Worm (Caenorhabditis elegans): Measurements from ENCODE around the gene wdr-5.1.
A peak's percentile ranks its signal among the peaks of the same experiment; 100 is the strongest.
"Not testable (repeated sequence)": the region's sequence is repeated elsewhere in the genome, so short reads cannot be mapped to it uniquely, and the experiment has no call there.

The wdr-5.1 gene

DNA sequence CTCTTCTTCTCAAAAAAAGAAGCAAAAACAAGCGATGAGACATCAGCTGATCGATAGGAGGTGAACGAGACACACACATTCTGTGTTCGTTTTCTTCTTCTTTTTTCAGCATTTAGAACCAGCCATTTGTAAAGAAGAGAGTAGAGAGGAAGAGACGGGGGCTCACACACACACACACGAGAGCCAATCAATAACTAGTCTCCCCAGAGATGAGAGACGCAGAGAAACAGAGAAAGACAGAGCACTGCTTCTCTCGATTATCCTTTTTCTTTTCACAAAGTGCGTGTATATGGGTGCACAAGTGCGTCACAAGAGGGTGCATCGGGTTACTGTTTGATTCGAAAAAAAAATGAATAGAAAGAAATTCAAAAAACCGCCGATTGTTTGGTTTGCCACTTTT lies 27.7 kb upstream of the wdr-5.1 start (continued):
- no peak for TF ChIP-seq Y48G9A.11 (GFP tag; IDR thresholded peaks at IDR 0.05)

DNA sequence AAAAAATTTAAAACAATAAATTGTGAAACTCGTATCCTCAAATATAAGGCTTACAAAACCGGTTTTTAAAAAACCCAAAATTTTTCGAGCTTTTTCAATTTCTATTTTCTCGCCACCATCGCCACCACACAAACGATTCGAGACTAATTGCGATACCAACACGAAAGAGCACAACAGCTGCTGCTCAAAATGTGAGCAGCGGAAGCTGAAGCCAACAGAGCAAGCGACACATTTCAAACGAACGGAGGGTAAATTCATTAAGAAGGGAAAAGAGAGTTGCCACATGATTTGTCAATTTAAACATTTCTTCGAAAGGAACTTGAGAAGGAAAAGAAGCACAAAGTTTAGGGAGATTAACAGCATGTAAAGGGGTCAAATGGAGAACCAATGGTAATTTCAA lies 26.0 kb upstream of the wdr-5.1 start:
- no peak for TF ChIP-seq lir-3 (tag; optimal IDR thresholded peaks at IDR 0.05)
- TF ChIP-seq unc-62 (GFP tag; optimal IDR thresholded peaks at IDR 0.05 in 1 of 2): peak in 1 of 2 experiments; percentile 94
- TF ChIP-seq unc-62 (tag; optimal IDR thresholded peaks at IDR 0.05): no peak
- no peak for TF ChIP-seq ctbp-1 (GFP tag; IDR thresholded peaks at IDR 0.05)
- no peak for TF ChIP-seq mxl-2 (GFP tag; conservative IDR thresholded peaks at IDR 0.05)
- no peak for TF ChIP-seq F10B5.3 (tag; optimal IDR thresholded peaks at IDR 0.05)

DNA sequence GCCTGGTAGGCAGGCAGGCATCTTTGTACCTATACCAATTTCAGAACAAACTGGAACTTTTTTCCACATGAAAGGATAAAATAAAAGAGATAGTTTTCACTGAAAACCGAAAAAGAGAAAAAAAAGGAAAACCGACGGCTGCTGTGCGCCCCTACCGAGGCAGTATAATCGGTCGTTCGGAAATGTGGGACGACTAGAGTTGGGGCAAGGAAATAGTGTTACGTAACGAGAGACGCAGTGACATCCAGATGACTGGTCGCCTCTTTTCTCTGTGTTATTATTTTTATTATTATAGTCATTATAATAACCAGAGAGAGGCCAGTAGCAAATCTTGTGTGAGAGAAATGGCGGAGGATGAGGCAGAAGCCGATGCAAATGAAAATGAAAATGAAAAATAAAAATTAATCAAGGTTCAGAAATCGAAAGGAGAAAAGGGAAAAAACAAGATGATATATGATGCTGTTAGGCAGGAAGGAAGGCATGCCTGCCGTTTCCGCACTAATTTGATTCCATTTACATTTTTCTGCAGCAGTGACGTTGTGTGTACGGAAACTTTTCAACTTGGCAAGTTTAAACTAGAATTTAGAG lies 23.6 kb upstream of the wdr-5.1 start:
- TF ChIP-seq ceh-44 (GFP tag; IDR thresholded peaks at IDR 0.05): no peak
- TF ChIP-seq aha-1 (tag): peak; percentile 48
- peak; percentile 31 for TF ChIP-seq rbr-2 (tag; optimal IDR thresholded peaks at IDR 0.05)
- peak in 1 of 2 experiments; percentile 8 for TF ChIP-seq unc-62 (GFP tag; optimal IDR thresholded peaks at IDR 0.05 in 1 of 2)
- no peak for TF ChIP-seq unc-62 (tag; optimal IDR thresholded peaks at IDR 0.05)
- no peak for TF ChIP-seq lsy-2 (tag; optimal IDR thresholded peaks at IDR 0.05)
- peak; percentile 17 for TF ChIP-seq mep-1 (tag; optimal IDR thresholded peaks at IDR 0.05)

DNA sequence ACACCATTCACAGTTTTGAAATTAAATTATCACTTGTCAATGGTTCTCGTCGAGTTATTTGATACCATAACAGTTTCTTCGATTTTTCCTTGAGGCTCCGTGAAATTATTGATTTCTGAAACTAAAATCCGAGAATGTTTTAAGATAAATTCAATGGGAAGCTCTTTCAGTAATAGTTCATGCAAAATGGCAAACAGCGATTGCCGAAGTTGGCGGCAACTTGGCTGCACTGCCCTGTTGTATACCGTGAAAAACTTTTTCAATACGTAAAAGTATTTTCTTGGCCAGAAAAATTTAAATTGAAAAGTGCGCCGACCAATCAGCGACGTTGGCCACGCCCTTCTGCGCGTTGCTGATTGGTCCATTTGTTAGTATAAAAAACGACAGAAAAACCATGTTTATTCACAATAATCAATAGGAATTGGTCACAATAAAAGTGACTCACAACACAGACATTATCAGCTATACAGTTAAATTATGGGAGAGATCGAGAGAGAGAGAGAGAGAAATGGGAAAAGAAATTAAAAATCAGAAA lies 22.1 kb upstream of the wdr-5.1 start:
- TF ChIP-seq aha-1 (tag) (peak; percentile 91), lir-3 (tag; optimal IDR thresholded peaks at IDR 0.05) (no peak), dve-1 (tag; optimal IDR thresholded peaks at IDR 0.05; ENCODE audit: insufficient read depth) (peak; percentile 0)

DNA sequence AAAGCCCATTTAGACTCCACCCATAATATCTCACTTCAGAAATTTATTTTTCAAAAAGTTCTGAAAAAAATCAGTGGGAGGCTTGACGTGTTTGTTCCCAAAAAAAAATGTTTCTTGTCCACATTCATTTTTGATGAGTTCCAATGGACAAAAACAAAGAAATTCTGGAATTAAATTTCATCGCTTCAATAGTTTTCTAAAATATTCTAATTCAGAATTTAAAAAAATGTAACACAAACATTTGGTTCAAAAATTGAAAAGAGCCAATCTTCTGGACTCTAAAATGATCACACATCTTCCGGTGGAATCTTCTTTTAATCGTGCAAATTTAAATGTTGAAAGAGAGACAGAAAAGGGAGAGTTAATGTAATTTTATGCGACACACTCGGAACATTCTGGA lies 12.6 kb upstream of the wdr-5.1 start:
- no peak for TF ChIP-seq Y48G9A.11 (GFP tag; IDR thresholded peaks at IDR 0.05)
- peak; percentile 70 for TF ChIP-seq aha-1 (tag)
- TF ChIP-seq arid-1 (GFP tag; conservative IDR thresholded peaks at IDR 0.05): no peak
- TF ChIP-seq dmd-9 (GFP tag; IDR thresholded peaks at IDR 0.05): no peak
- TF ChIP-seq sdz-12 (GFP tag; optimal IDR thresholded peaks at IDR 0.05): no peak
- TF ChIP-seq nhr-6 (tag; optimal IDR thresholded peaks at IDR 0.05): no peak

DNA sequence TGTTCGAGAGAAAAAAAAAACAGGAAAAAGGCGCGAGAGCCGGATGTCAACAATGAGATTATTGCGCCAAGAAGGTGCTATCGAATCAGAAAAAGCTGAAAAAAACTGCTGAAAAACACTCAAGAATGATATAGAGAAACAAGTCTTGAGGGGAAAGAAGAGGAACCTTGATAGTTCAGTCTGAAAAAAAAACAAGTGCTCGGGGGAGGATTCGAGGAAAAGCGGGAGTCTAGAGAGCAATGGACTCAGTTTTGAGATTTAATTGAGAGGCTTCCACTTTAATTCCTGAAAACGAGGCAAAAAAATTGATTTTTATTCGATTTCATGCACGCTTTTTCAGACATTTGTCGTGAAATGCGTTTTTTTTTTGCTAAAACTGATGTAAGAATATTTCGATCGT lies 10.5 kb upstream of the wdr-5.1 start, which contains the start of gene npr-15:
TSS of gene npr-15 (minus strand) at position 101 of the 400 bp plus-strand sequence.
- no peak for TF ChIP-seq nhr-28 (tag; optimal IDR thresholded peaks at IDR 0.05)
- TF ChIP-seq pqm-1 (tag; optimal IDR thresholded peaks at IDR 0.05): no peak
- TF ChIP-seq lin-13 (GFP tag; optimal IDR thresholded peaks at IDR 0.05): no peak

DNA sequence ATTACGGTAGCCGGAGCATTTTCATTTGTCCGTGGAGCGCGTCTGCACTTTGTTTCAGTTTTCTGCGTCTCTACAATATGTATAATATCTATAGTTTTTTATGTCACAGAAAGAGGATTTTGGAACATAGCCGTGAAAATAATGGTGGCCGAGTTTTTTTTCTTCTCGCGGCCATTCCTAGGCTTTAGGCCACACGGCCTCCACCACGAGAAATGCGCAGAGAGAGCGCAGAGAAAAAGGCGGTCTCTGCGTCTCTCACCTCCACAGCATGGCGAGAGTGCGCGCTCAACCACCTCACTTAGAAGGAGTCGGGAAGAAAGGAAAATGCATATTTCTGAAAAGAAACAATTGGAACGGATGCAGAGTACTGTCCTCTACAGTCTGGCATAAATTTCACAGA lies 9.7 kb upstream of the wdr-5.1 start:
- TF ChIP-seq tra-1 (GFP tag; IDR thresholded peaks at IDR 0.05): peak; percentile 73
- TF ChIP-seq php-3 (GFP tag; IDR thresholded peaks at IDR 0.05): 0 out of 2 replicates have a peak, but pooled peaks have one; percentile 63
- peak; percentile 88 for TF ChIP-seq hmg-1.1 (GFP tag; IDR thresholded peaks at IDR 0.05)
- peak; percentile 20 for TF ChIP-seq rbr-2 (tag; optimal IDR thresholded peaks at IDR 0.05)
- TF ChIP-seq zfp-3 (GFP tag; conservative IDR thresholded peaks at IDR 0.05): peak; percentile 64; the same call in 1 of the 2 replicates
- peak; percentile 23; the same call in 1 of the 2 replicates for TF ChIP-seq snpc-1.2 (GFP tag; IDR thresholded peaks at IDR 0.05)
- peak; percentile 71 for TF ChIP-seq set-16 (GFP tag; IDR thresholded peaks at IDR 0.05)
- TF ChIP-seq mxl-2 (GFP tag; conservative IDR thresholded peaks at IDR 0.05): peak; percentile 65; the same call in 1 of the 2 replicates
- 0 out of 2 replicates have a peak, but pooled peaks have one; percentile 39 for TF ChIP-seq pha-4 (GFP tag; IDR thresholded peaks at IDR 0.05)
- not testable (repeated sequence) for TF ChIP-seq pha-4 (tag; optimal IDR thresholded peaks at IDR 0.05)
- peak; percentile 44; the same call in 1 of the 2 replicates for TF ChIP-seq lin-1 (GFP tag; IDR thresholded peaks at IDR 0.05)
- peak; percentile 62 for TF ChIP-seq dmd-6 (GFP tag; IDR thresholded peaks at IDR 0.05)
- 0 out of 2 replicates have a peak, but pooled peaks have one; percentile 25 for TF ChIP-seq Y48G9A.11 (GFP tag; IDR thresholded peaks at IDR 0.05)
- TF ChIP-seq lin-29 (GFP tag; IDR thresholded peaks at IDR 0.05): peak; percentile 69; the same call in 1 of the 2 replicates
- TF ChIP-seq ceh-44 (GFP tag; IDR thresholded peaks at IDR 0.05): 0 out of 2 replicates have a peak, but pooled peaks have one; percentile 17
- peak; percentile 88 for TF ChIP-seq lin-38 (GFP tag; IDR thresholded peaks at IDR 0.05)
- TF ChIP-seq dmd-9 (GFP tag; IDR thresholded peaks at IDR 0.05): 0 out of 2 replicates have a peak, but pooled peaks have one; percentile 65
- TF ChIP-seq nhr-42 (GFP tag; IDR thresholded peaks at IDR 0.05): peak; percentile 70; the same call in 1 of the 2 replicates
- TF ChIP-seq ctbp-1 (GFP tag; IDR thresholded peaks at IDR 0.05): peak; percentile 66; the same call in 1 of the 2 replicates
- 0 out of 2 replicates have a peak, but pooled peaks have one; percentile 46 for TF ChIP-seq mdt-29 (GFP tag; IDR thresholded peaks at IDR 0.05)
